Fruit fly (Drosophila melanogaster): ENCODE data around the gene mib1.

Gene mib1

dm6 chr3L:16024276-16025019 is 12.8 kb upstream of the mib1 start:
- TF ChIP-seq psq (optimal IDR thresholded peaks at IDR 0.05): no peak
- TF ChIP-seq Myc (optimal IDR thresholded peaks at IDR 0.05): no peak
- TF ChIP-seq ttk (optimal IDR thresholded peaks at IDR 0.05): no peak
- no peak for TF ChIP-seq Sin3A (optimal IDR thresholded peaks at IDR 0.05)
- no peak for TF ChIP-seq h (optimal IDR thresholded peaks at IDR 0.05)
- no peak for TF ChIP-seq insv (optimal IDR thresholded peaks at IDR 0.05)

dm6 chr3L:16023020-16023648 is 11.5 kb upstream of the mib1 start, which contains the start of gene Notum:
Notum (plus strand) TSS chr3L:16023480.
- no peak for TF ChIP-seq psq (optimal IDR thresholded peaks at IDR 0.05)
- no peak for TF ChIP-seq h (optimal IDR thresholded peaks at IDR 0.05)
- TF ChIP-seq Sin3A (optimal IDR thresholded peaks at IDR 0.05): no peak
- TF ChIP-seq ttk (optimal IDR thresholded peaks at IDR 0.05): no peak
- TF ChIP-seq Myc (optimal IDR thresholded peaks at IDR 0.05): no peak
- TF ChIP-seq insv (optimal IDR thresholded peaks at IDR 0.05): no peak

- TF ChIP-seq ttk (optimal IDR thresholded peaks at IDR 0.05) (no peak), Myc (optimal IDR thresholded peaks at IDR 0.05) (no peak), h (optimal IDR thresholded peaks at IDR 0.05) (no peak), Sin3A (optimal IDR thresholded peaks at IDR 0.05) (no peak), insv (optimal IDR thresholded peaks at IDR 0.05) (no peak), psq (optimal IDR thresholded peaks at IDR 0.05) (no peak)
Observed at dm6 chr3L:16021064-16021683, 9.6 kb upstream of the mib1 start.

dm6 chr3L:16019144-16020006 is 7.8 kb upstream of the mib1 start:
- no peak for TF ChIP-seq h (optimal IDR thresholded peaks at IDR 0.05)
- no peak for TF ChIP-seq Sin3A (optimal IDR thresholded peaks at IDR 0.05)
- TF ChIP-seq psq (optimal IDR thresholded peaks at IDR 0.05): no peak
- no peak for TF ChIP-seq ttk (optimal IDR thresholded peaks at IDR 0.05)
- no peak for TF ChIP-seq Myc (optimal IDR thresholded peaks at IDR 0.05)
- TF ChIP-seq insv (optimal IDR thresholded peaks at IDR 0.05): no peak

dm6 chr3L:16018721-16019120 is 7.1 kb upstream of the mib1 start:
- TF ChIP-seq h (optimal IDR thresholded peaks at IDR 0.05) (no peak), psq (optimal IDR thresholded peaks at IDR 0.05) (no peak), insv (optimal IDR thresholded peaks at IDR 0.05) (no peak), ttk (optimal IDR thresholded peaks at IDR 0.05) (no peak), Sin3A (optimal IDR thresholded peaks at IDR 0.05) (no peak), Myc (optimal IDR thresholded peaks at IDR 0.05) (no peak)

dm6 chr3L:16018251-16018583 is 6.6 kb upstream of the mib1 start:
- no peak for TF ChIP-seq insv (optimal IDR thresholded peaks at IDR 0.05)
- TF ChIP-seq ttk (optimal IDR thresholded peaks at IDR 0.05): no peak
- no peak for TF ChIP-seq Myc (optimal IDR thresholded peaks at IDR 0.05)
- TF ChIP-seq Sin3A (optimal IDR thresholded peaks at IDR 0.05): no peak
- TF ChIP-seq h (optimal IDR thresholded peaks at IDR 0.05): no peak

DNA sequence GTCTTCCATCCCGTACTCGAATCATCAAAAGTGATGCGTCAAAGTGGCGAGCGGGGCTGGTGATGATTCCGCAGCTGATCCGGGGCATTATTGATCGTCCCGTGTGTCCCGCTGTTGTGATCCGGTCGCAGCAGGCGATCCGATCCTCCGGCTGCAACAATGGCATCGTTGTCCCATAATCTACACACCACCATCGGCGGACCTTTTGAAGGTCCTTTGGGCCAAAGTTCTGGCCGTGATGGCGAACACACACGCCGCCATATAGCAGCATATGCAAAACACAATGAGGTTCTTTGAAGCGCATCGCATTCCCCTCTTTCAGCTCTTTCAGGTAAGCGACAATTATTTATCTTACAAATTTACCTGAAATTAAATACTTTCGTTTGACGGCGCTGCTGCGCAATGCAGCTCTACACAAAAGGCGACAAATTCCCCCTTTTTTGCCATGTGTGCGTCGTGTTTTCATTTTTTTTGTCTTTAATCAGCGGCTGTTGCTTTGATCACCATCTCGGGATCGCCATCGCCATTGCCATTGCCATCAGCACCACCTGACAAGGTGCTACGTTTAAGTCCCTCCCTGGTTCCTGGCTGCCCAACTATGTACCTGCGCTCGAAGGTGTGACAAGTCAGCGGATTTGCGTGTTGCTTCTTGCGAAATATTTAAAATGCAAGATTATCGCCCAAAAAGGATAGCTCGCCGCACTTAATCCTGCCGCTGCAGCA is 6.1 kb upstream of the mib1 start:
- TF ChIP-seq h (optimal IDR thresholded peaks at IDR 0.05) (no peak), psq (optimal IDR thresholded peaks at IDR 0.05) (no peak), Myc (optimal IDR thresholded peaks at IDR 0.05) (no peak), insv (optimal IDR thresholded peaks at IDR 0.05) (no peak), Sin3A (optimal IDR thresholded peaks at IDR 0.05) (no peak), ttk (optimal IDR thresholded peaks at IDR 0.05) (no peak)

DNA sequence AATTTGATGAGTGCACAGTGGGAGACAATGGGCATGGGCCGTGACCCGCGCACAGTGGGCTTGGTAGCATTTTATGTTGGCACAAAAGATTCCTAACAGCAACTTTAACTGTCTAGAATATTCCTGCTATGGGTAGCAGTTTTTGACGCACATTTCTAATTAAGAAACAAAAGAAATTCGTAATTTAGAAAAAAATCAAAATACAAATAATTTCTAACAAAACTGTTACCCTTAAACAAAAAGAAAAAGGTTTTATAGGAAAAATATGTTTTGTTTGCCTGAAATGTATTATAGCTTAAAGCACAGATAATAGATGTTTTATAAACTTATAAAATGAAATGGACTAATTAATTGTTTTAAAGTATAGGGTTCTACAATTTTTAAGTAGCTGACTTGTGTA is 5.3 kb upstream of the mib1 start:
- TF ChIP-seq psq (optimal IDR thresholded peaks at IDR 0.05) (no peak), Myc (optimal IDR thresholded peaks at IDR 0.05) (no peak), h (optimal IDR thresholded peaks at IDR 0.05) (no peak), insv (optimal IDR thresholded peaks at IDR 0.05) (no peak)

dm6 chr3L:16015765-16016760 is 4.5 kb upstream of the mib1 start:
- TF ChIP-seq Sin3A (optimal IDR thresholded peaks at IDR 0.05) (no peak), psq (optimal IDR thresholded peaks at IDR 0.05) (no peak), insv (optimal IDR thresholded peaks at IDR 0.05) (no peak), Myc (optimal IDR thresholded peaks at IDR 0.05) (no peak), ttk (optimal IDR thresholded peaks at IDR 0.05) (no peak), h (optimal IDR thresholded peaks at IDR 0.05) (no peak)

- TF ChIP-seq Sin3A (optimal IDR thresholded peaks at IDR 0.05): no peak
- TF ChIP-seq insv (optimal IDR thresholded peaks at IDR 0.05): no peak
- no peak for TF ChIP-seq Myc (optimal IDR thresholded peaks at IDR 0.05)
- no peak for TF ChIP-seq psq (optimal IDR thresholded peaks at IDR 0.05)
- no peak for TF ChIP-seq h (optimal IDR thresholded peaks at IDR 0.05)
- TF ChIP-seq ttk (optimal IDR thresholded peaks at IDR 0.05): no peak
Observed at dm6 chr3L:16014515-16014914, 2.9 kb upstream of the mib1 start.
